Worm (Caenorhabditis elegans) whole organism, L1 larva: Measurements from ENCODE around the gene ZK1193.2.

ENCODE experiments used
- C34B4.2 ChIP-seq: sonication (generic microtip); optimal IDR thresholded peaks from 2 replicates; lab custom pipeline; 2017; ENCODE audit warnings: mild to moderate bottlenecking, missing genetic modification characterization, missing compliant biosample characterization
- F16B12.6 ChIP-seq: fragments of 150-350 bp; optimal IDR thresholded peaks from 2 replicates; lab custom pipeline; 2014; ENCODE audit warnings: missing biosample characterization, missing genetic modification characterization
- aly-2 ChIP-seq: fragments of 150-350 bp; optimal IDR thresholded peaks from 2 replicates; lab custom pipeline; 2014; ENCODE audit warnings: missing biosample characterization, missing genetic modification characterization
- blmp-1 ChIP-seq: fragments of 150-350 bp; optimal IDR thresholded peaks from 2 replicates; lab custom pipeline; 2014; ENCODE audit warnings: missing biosample characterization, missing genetic modification characterization
- ces-1 ChIP-seq: fragments of 150-350 bp; optimal IDR thresholded peaks from 2 replicates; lab custom pipeline; 2014; ENCODE audit warnings: missing biosample characterization, missing genetic modification reagents, missing genetic modification characterization
- dsc-1 ChIP-seq: sonication (generic microtip); optimal IDR thresholded peaks from 2 replicates; lab custom pipeline; 2016; ENCODE audit warnings: mild to moderate bottlenecking, missing genetic modification characterization, missing compliant biosample characterization
- efl-3 ChIP-seq: fragments of 200-800 bp; sonication (Bioruptor generic); optimal IDR thresholded peaks from 2 replicates; lab custom pipeline; 2018; ENCODE audit warnings: mild to moderate bottlenecking, missing genetic modification characterization, missing compliant biosample characterization
- elt-2 ChIP-seq: sonication (generic microtip); optimal IDR thresholded peaks from 2 replicates; lab custom pipeline; 2016; ENCODE audit warnings: missing genetic modification characterization, mild to moderate bottlenecking, inconsistent platforms, missing compliant biosample characterization, missing genetic modification reagents
- fos-1 ChIP-seq: fragments of 150-350 bp; optimal IDR thresholded peaks from 2 replicates; lab custom pipeline; 2014; ENCODE audit warnings: missing biosample characterization, missing genetic modification characterization
- hlh-17 ChIP-seq: fragments of 200-800 bp; sonication (Bioruptor generic); optimal IDR thresholded peaks from 2 replicates; lab custom pipeline; 2018; ENCODE audit warnings: missing genetic modification characterization, mild to moderate bottlenecking, missing compliant biosample characterization, moderate library complexity, borderline replicate concordance
- irx-1 ChIP-seq: sonication (generic microtip); optimal IDR thresholded peaks from 2 replicates; lab custom pipeline; 2016; ENCODE audit warnings: missing genetic modification characterization, missing compliant biosample characterization
- isw-1 ChIP-seq: fragments of 200-800 bp; sonication (Bioruptor generic); IDR thresholded peaks from 2 replicates; pipeline ENCODE4 v1.3.6; 2022; ENCODE audit warnings: missing genetic modification characterization, missing compliant biosample characterization
- jun-1 ChIP-seq: fragments of 150-350 bp; optimal IDR thresholded peaks from 2 replicates; lab custom pipeline; 2014; ENCODE audit warnings: missing biosample characterization, missing genetic modification reagents, missing genetic modification characterization
- lin-13 ChIP-seq: fragments of 150-350 bp; optimal IDR thresholded peaks from 2 replicates; lab custom pipeline; 2014; ENCODE audit warnings: missing biosample characterization, missing genetic modification reagents, missing genetic modification characterization
- lin-39 ChIP-seq: fragments of 150-350 bp; optimal IDR thresholded peaks from 2 replicates; lab custom pipeline; 2014; ENCODE audit warnings: missing biosample characterization, missing genetic modification reagents, missing genetic modification characterization
- lir-3 ChIP-seq: sonication (generic microtip); optimal IDR thresholded peaks from 2 replicates; lab custom pipeline; 2016; ENCODE audit warnings: mild to moderate bottlenecking, missing genetic modification characterization, moderate library complexity, missing compliant biosample characterization; ENCODE audit not compliant: poor library complexity
- lsy-2 ChIP-seq, 2 experiments: fragments of 150-350 bp; optimal IDR thresholded peaks; 2 replicates each; lab custom pipeline; 2014; ENCODE audit warnings: missing biosample characterization in 2 of 2, missing genetic modification characterization in 2 of 2
- mab-9 ChIP-seq: fragments of 200-800 bp; sonication (Bioruptor generic); IDR thresholded peaks from 2 replicates; pipeline ENCODE4 v1.3.6; 2022; ENCODE audit warnings: missing genetic modification reagents, missing genetic modification characterization, missing compliant biosample characterization
- mef-2 ChIP-seq: fragments of 150-350 bp; optimal IDR thresholded peaks from 2 replicates; lab custom pipeline; 2014; ENCODE audit warnings: missing biosample characterization, missing genetic modification characterization
- nhr-20 ChIP-seq: sonication (generic microtip); optimal IDR thresholded peaks from 2 replicates; lab custom pipeline; 2016; ENCODE audit warnings: mild to moderate bottlenecking, missing genetic modification characterization, missing compliant biosample characterization
- nhr-47 ChIP-seq: sonication (generic microtip); optimal IDR thresholded peaks from 2 replicates; lab custom pipeline; 2016; ENCODE audit warnings: mild to moderate bottlenecking, missing genetic modification characterization, moderate library complexity, missing compliant biosample characterization
- nhr-71 ChIP-seq: sonication (generic microtip); optimal IDR thresholded peaks from 2 replicates; lab custom pipeline; 2016; ENCODE audit warnings: mild to moderate bottlenecking, missing genetic modification characterization, moderate library complexity, missing compliant biosample characterization
- nhr-76 ChIP-seq: sonication (generic microtip); optimal IDR thresholded peaks from 2 replicates; lab custom pipeline; 2017; ENCODE audit warnings: missing biosample characterization, missing genetic modification characterization
- nhr-77 ChIP-seq: fragments of 150-350 bp; optimal IDR thresholded peaks from 2 replicates; lab custom pipeline; 2014; ENCODE audit warnings: missing biosample characterization, missing genetic modification characterization
- nhr-84 ChIP-seq: sonication (generic microtip); optimal IDR thresholded peaks from 2 replicates; lab custom pipeline; 2017; ENCODE audit warnings: missing biosample characterization, missing genetic modification characterization
- nhr-85 ChIP-seq: sonication (generic microtip); peaks from one replicate; lab custom pipeline; 2016; ENCODE audit warnings: missing genetic modification characterization, inconsistent platforms, missing compliant biosample characterization
- pqm-1 ChIP-seq: sonication (generic microtip); optimal IDR thresholded peaks from 3 replicates; lab custom pipeline; 2017; ENCODE audit warnings: missing biosample characterization, missing genetic modification characterization
- snpc-4 ChIP-seq: fragments of 150-350 bp; optimal IDR thresholded peaks from 2 replicates; lab custom pipeline; 2014; ENCODE audit warnings: missing biosample characterization, missing genetic modification characterization
- swsn-7 ChIP-seq: sonication (generic microtip); optimal IDR thresholded peaks from 2 replicates; lab custom pipeline; 2016; ENCODE audit warnings: missing genetic modification characterization, missing compliant biosample characterization
- tlp-1 ChIP-seq: fragments of 150-350 bp; optimal IDR thresholded peaks from 2 replicates; lab custom pipeline; 2014; ENCODE audit warnings: missing biosample characterization, missing genetic modification characterization
- unc-62 ChIP-seq: fragments of 150-350 bp; optimal IDR thresholded peaks from 2 replicates; lab custom pipeline; 2014; ENCODE audit warnings: missing biosample characterization, missing genetic modification reagents, missing genetic modification characterization
- unc-86 ChIP-seq: sonication (generic microtip); optimal IDR thresholded peaks from 2 replicates; lab custom pipeline; 2016; ENCODE audit warnings: missing genetic modification characterization, missing compliant biosample characterization
- vab-15 ChIP-seq: sonication (generic microtip); optimal IDR thresholded peaks from 2 replicates; lab custom pipeline; 2017; ENCODE audit warnings: missing genotype, mild to moderate bottlenecking, missing genetic modification characterization, missing compliant biosample characterization
- xbp-1 ChIP-seq: sonication (generic microtip); optimal IDR thresholded peaks from 2 replicates; lab custom pipeline; 2016; ENCODE audit warnings: missing genetic modification characterization, missing compliant biosample characterization
- zag-1 ChIP-seq: fragments of 150-350 bp; optimal IDR thresholded peaks from 2 replicates; lab custom pipeline; 2014; ENCODE audit warnings: missing biosample characterization, missing genetic modification characterization
- zip-4 ChIP-seq: fragments of 200-800 bp; sonication (Bioruptor generic); optimal IDR thresholded peaks from 2 replicates; lab custom pipeline; 2018; ENCODE audit warnings: mild to moderate bottlenecking, missing genetic modification characterization, moderate library complexity, missing compliant biosample characterization

Gene ZK1193.2

DNA sequence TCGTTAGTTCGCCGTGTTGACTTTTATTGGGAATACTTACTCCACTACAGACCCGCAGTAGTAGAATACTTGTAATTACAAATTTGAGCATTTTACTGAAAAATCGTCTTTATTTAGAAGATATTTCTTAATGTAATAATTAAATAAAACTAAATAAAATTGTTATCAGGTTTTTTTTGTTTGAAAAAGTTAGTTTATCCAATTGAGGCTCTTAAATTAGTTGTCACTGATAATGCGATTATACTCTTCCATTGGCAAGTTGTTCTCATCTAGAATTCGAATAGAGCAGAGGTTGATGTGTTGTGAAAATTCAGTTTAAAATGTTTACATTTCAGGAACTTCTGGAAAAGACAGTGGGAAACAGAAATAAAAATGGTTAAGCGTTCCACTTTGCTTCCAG lies at the start of gene ZK1193.2:
ZK1193.2 (minus strand) TSS at position 101 of the 400 bp plus-strand sequence.
- TF ChIP-seq lin-13 (GFP tag; lab: Kevin White, UChicago) (no peak), irx-1 (no peak), nhr-77 (tag; lab: Kevin White, UChicago) (no peak), xbp-1 (tag; lab: Kevin White, UChicago) (no peak), snpc-4 (tag; lab: Kevin White, UChicago) (no peak), F16B12.6 (tag; lab: Kevin White, UChicago) (no peak), ces-1 (GFP tag; lab: Kevin White, UChicago) (no peak), efl-3 (GFP tag; lab: Kevin White, UChicago) (no peak), unc-62 (GFP tag; lab: Kevin White, UChicago) (no peak), swsn-7 (no peak), nhr-76 (tag; lab: Kevin White, UChicago) (no peak), jun-1 (no peak), elt-2 (tag; lab: Kevin White, UChicago) (no peak), aly-2 (no peak), zip-4 (GFP tag; lab: Kevin White, UChicago) (no peak)

DNA sequence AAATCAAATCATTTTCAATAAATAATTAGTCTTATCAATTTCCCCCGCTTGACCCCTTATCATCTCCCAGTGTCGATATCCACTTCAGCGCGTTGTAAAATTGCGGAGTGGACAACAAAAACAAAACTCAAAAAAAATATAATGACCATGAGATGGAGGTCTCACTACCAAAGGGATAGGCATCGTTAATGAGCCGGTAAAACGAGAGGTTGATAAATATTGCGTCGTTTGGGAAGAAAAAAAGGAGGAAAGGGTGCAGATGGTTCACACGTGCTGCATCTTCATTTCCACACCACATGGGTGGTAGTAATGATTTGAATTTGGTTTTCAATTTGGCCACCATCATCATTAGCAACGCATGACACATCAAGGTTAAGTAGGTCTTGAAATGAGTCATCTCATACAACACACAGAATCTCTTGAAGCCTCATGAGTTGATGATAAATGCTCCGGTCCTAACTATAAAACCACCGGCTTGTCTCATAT lies 41.9 kb upstream of the ZK1193.2 start:
- no peak for TF ChIP-seq unc-86
- TF ChIP-seq nhr-47 (tag; lab: Kevin White, UChicago): no peak
- no peak for TF ChIP-seq efl-3 (GFP tag; lab: Kevin White, UChicago)
- no peak for TF ChIP-seq elt-2 (tag; lab: Kevin White, UChicago)
- TF ChIP-seq nhr-85 (tag; lab: Kevin White, UChicago): no peak
- no peak for TF ChIP-seq irx-1
- no peak for TF ChIP-seq nhr-71 (tag; lab: Kevin White, UChicago)
- TF ChIP-seq isw-1 (GFP tag; lab: Robert Waterston, UW): no peak
- no peak for TF ChIP-seq tlp-1
- TF ChIP-seq lsy-2 (tag; optimal IDR thresholded peaks at IDR 0.05; lab: Kevin White, UChicago): no peak
- TF ChIP-seq hlh-17: no peak
- TF ChIP-seq nhr-84 (tag; lab: Kevin White, UChicago): no peak

DNA sequence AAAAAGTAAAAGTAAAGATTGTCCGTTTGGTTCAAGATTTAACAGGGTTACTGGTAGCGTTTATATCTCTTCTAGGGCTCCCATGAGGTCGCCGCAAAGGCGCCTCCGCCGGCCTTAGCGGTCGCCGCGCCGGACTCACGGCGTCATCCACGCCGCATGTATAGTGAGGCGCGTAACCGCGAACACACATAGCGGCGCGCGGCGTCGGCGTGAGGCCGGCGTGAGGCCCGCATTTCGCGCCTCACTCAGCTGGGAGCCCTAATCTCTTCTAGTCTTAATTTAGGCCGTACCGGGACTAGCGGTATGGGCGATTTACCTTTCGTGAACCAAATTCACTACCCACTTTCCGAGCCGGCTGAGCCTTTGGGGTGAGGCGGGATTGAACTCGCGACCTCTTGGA lies 36.2 kb upstream of the ZK1193.2 start:
- TF ChIP-seq unc-86: no peak
- TF ChIP-seq fos-1 (tag; lab: Kevin White, UChicago): no peak
- TF ChIP-seq mab-9: no peak
- no peak for TF ChIP-seq lin-39 (tag; lab: Kevin White, UChicago)
- no peak for TF ChIP-seq swsn-7
- TF ChIP-seq, all 84 proteins: peak for 0

DNA sequence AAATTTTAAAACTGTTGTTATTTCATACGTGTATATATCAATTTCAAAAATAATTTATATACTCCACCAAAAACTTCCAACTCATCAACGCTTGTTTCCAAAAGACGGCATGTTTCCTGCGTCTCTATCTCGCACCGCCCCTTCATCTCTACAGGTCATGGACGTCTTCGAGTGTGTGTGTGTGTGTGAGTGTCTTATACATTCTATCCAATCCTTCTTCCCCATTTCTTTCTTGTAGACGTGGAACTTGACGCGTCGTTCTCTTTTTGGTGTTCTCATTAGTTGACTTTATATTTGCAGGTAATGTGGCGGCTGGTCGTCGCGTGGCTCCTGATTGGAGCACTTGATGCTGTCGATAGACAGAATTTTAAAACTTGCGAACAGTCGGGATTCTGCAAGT lies 34.9 kb upstream of the ZK1193.2 start, which contains the start of gene aagr-4:
aagr-4 (plus strand) TSS at position 301 of the 400 bp plus-strand sequence.
- no peak for TF ChIP-seq nhr-71 (tag; lab: Kevin White, UChicago)
- no peak for TF ChIP-seq nhr-20 (tag; lab: Kevin White, UChicago)
- no peak for TF ChIP-seq hlh-17
- TF ChIP-seq nhr-85 (tag; lab: Kevin White, UChicago): peak; percentile 18
- no peak for TF ChIP-seq C34B4.2 (tag; lab: Kevin White, UChicago)
- no peak for TF ChIP-seq dsc-1
- no peak for TF ChIP-seq zag-1 (tag; lab: Kevin White, UChicago)
- TF ChIP-seq lsy-2 (tag; optimal IDR thresholded peaks at IDR 0.05; lab: Kevin White, UChicago): no peak
- no peak for TF ChIP-seq lir-3 (tag; lab: Kevin White, UChicago)
- no peak for TF ChIP-seq pqm-1 (tag; lab: Kevin White, UChicago)
- no peak for TF ChIP-seq lin-13 (GFP tag; lab: Kevin White, UChicago)
- TF ChIP-seq blmp-1 (tag; lab: Kevin White, UChicago): peak; percentile 44

DNA sequence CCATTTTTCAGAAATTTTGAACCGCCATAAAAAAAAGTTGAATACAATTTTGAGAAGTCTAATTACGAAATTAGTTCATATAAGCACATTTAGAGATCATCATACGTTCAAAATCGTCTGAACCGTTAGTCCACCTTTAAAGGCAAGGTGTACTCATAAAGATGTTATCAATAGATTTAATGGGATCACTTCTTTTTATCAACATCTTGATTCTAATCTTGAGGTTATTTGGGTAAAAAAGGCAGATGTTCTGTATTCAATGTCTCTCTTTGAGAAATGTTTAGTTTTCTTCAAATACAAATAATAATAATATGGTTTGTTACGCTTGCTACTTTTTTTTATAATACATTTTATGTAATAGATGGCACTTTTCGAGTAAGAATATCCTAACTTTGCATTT lies 33.9 kb upstream of the ZK1193.2 start:
- TF ChIP-seq vab-15 (tag; lab: Kevin White, UChicago): no peak
- TF ChIP-seq mef-2: no peak
- TF ChIP-seq nhr-76 (tag; lab: Kevin White, UChicago): no peak
